Fruit fly (Drosophila melanogaster) whole organism, prepupa: ENCODE measurements around the gene beta-PheRS.

Experiments used
- CG31627 ChIP-seq: fragments of 200-800 bp; sonication (Bioruptor generic); optimal IDR thresholded peaks from 3 replicates; lab custom pipeline; 2016; ENCODE audit warnings: missing biosample characterization, missing genetic modification characterization
- CG6276 ChIP-seq: fragments of 200-800 bp; sonication (Bioruptor generic); optimal IDR thresholded peaks from 2 replicates; lab custom pipeline; 2017; ENCODE audit warnings: missing biosample characterization, mild to moderate bottlenecking, missing genetic modification characterization
- CG9139 ChIP-seq: fragments of 200-800 bp; sonication (Bioruptor generic); optimal IDR thresholded peaks from 3 replicates; lab custom pipeline; 2017; ENCODE audit warnings: missing biosample characterization, mild to moderate bottlenecking, missing genetic modification characterization
- Gug ChIP-seq: fragments of 200-800 bp; sonication (Bioruptor generic); IDR thresholded peaks from 2 replicates; pipeline ENCODE4 v1.3.6; 2022; ENCODE audit warnings: missing biosample characterization, missing genetic modification characterization
- Hr39 ChIP-seq: fragments of 200-800 bp; sonication (Bioruptor generic); optimal IDR thresholded peaks from 2 replicates; lab custom pipeline; 2016; ENCODE audit warnings: missing biosample characterization, missing genetic modification characterization
- Lpt ChIP-seq: fragments of 200-800 bp; sonication (Bioruptor generic); optimal IDR thresholded peaks from 3 replicates; lab custom pipeline; 2016; ENCODE audit warnings: missing biosample characterization, missing genetic modification characterization
- Sox102F ChIP-seq: fragments of 200-800 bp; sonication (Bioruptor generic); optimal IDR thresholded peaks from 2 replicates; lab custom pipeline; 2016; ENCODE audit warnings: missing biosample characterization, mild to moderate bottlenecking, missing genetic modification characterization
- fd59A ChIP-seq: fragments of 200-800 bp; sonication (Bioruptor generic); optimal IDR thresholded peaks from 2 replicates; lab custom pipeline; 2017; ENCODE audit warnings: missing biosample characterization, mild to moderate bottlenecking, missing genetic modification characterization, missing genetic modification reagents
- topi ChIP-seq: fragments of 200-800 bp; sonication (Bioruptor generic); optimal IDR thresholded peaks from 3 replicates; lab custom pipeline; 2016; ENCODE audit warnings: missing biosample characterization, missing genetic modification characterization

DNA sequence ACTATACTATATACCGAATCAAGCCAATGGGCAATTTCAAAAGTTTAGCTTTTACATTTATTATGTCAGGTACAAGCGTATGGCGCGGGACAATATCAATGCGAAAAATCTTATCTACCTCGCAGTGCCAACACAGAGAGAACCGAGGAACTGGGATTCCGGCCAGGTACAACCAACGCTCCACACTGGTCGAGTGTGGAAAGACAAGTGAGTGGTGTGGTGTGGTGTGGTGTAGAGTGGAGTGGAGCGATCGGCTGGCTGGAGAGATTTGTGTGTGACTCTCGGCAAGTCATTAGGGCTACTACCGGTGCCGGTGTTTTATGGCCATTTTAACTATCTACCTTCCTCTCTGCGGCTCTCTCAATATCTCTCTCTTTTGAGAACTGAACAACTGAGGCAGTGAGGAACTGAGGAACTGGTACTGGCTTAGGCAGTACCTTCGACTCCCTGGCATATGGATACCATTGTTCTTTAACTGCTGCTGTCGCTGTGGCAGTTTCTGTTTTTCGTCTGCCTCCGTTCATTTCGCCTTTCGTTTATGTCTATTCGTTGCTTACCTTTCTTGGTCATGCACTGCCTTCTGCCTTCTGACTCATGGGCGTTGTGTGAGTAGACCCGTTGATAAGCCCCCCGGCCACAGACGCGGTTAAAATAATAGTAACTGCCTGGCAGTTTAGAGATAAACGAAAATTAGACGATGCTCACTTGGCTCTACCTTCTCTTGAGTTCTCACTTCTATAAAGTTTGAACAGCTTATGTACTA lies 7.0 kb upstream of the beta-PheRS start:
- TF ChIP-seq Hr39 (GFP tag; lab: Kevin White, UChicago) (peak; percentile 95), Gug (peak; percentile 90), CG31627 (GFP tag; lab: Kevin White, UChicago) (peak; percentile 93), CG9139 (GFP tag; lab: Kevin White, UChicago) (peak; percentile 90), Sox102F (peak; percentile 93), CG6276 (GFP tag; lab: Kevin White, UChicago) (no peak), fd59A (peak; percentile 97), topi (GFP tag; lab: Kevin White, UChicago) (peak; percentile 94), Lpt (GFP tag; lab: Kevin White, UChicago) (peak; percentile 89)
